Fruit fly (Drosophila melanogaster) whole organism, wandering third instar larva: ENCODE results near the gene KaiR1D.

Experiments used
- Abd-B ChIP-seq: fragments of >200 bp; optimal IDR thresholded peaks from 2 replicates; lab custom pipeline; 2017; ENCODE audit warnings: missing biosample characterization, missing genetic modification characterization
- CG32264 ChIP-seq: fragments of 200-800 bp; sonication (Bioruptor generic); optimal IDR thresholded peaks from 2 replicates; lab custom pipeline; 2016; ENCODE audit warnings: missing biosample characterization, missing genetic modification characterization
- CG9705 ChIP-seq: fragments of 200-800 bp; sonication (Bioruptor generic); optimal IDR thresholded peaks from 2 replicates; lab custom pipeline; 2018; ENCODE audit warnings: missing biosample characterization, mild to moderate bottlenecking, missing genetic modification characterization
- CrebA ChIP-seq: fragments of 200-800 bp; sonication (Bioruptor generic); optimal IDR thresholded peaks from 2 replicates; lab custom pipeline; 2016; ENCODE audit warnings: missing biosample characterization, mild to moderate bottlenecking, missing genetic modification characterization, borderline replicate concordance
- Dfd ChIP-seq: fragments of >200 bp; optimal IDR thresholded peaks from 2 replicates; lab custom pipeline; 2017; ENCODE audit warnings: missing biosample characterization, missing genetic modification characterization
- Dif ChIP-seq: fragments of 200-275, 200-300 bp; sonication (Bioruptor generic); optimal IDR thresholded peaks from 2 replicates; lab custom pipeline; 2018; ENCODE audit warnings: missing biosample characterization, missing genetic modification characterization; ENCODE audit not compliant: partially characterized antibody
- GATAd ChIP-seq: sonication (Bioruptor generic); optimal IDR thresholded peaks from 2 replicates; lab custom pipeline; 2016; ENCODE audit warnings: missing biosample characterization, missing genetic modification characterization
- HLH106 ChIP-seq: fragments of 200-800 bp; optimal IDR thresholded peaks from 3 replicates; lab custom pipeline; 2019; ENCODE audit warnings: missing biosample characterization, mild to moderate bottlenecking, missing genetic modification characterization, moderate library complexity
- Hnf4 ChIP-seq: fragments of 200-800 bp; sonication (Bioruptor generic); optimal IDR thresholded peaks from 2 replicates; lab custom pipeline; 2016; ENCODE audit warnings: missing biosample characterization, mild to moderate bottlenecking, missing genetic modification characterization
- Hr78 ChIP-seq: fragments of >200 bp; optimal IDR thresholded peaks from 2 replicates; lab custom pipeline; 2017; ENCODE audit warnings: missing biosample characterization, missing genetic modification characterization
- Hr83 ChIP-seq: fragments of 200-300 bp; sonication (Bioruptor generic); optimal IDR thresholded peaks from 2 replicates; lab custom pipeline; 2016; ENCODE audit warnings: missing biosample characterization, mild to moderate bottlenecking, missing genetic modification characterization, moderate library complexity; ENCODE audit not compliant: poor library complexity, severe bottlenecking
- Jra ChIP-seq: sonication (Bioruptor generic); optimal IDR thresholded peaks from 2 replicates; lab custom pipeline; 2016; ENCODE audit warnings: missing biosample characterization, missing genetic modification characterization
- Mio ChIP-seq: sonication (Bioruptor generic); optimal IDR thresholded peaks from 2 replicates; lab custom pipeline; 2016; ENCODE audit warnings: missing biosample characterization, missing genetic modification characterization
- Myc ChIP-seq: fragments of >200 bp; optimal IDR thresholded peaks from 2 replicates; lab custom pipeline; 2017
- N ChIP-seq: fragments of >200 bp; optimal IDR thresholded peaks from 2 replicates; lab custom pipeline; 2018; ENCODE audit warnings: missing biosample characterization, missing external identifiers, missing genetic modification characterization
- OdsH ChIP-seq: fragments of 200-800 bp; sonication (Bioruptor generic); optimal IDR thresholded peaks from 2 replicates; lab custom pipeline; 2016; ENCODE audit warnings: missing biosample characterization, mild to moderate bottlenecking, missing genetic modification characterization
- Rel ChIP-seq, 2 experiments: fragments of 200-800 bp; sonication (Bioruptor generic) in 1 of 2; optimal IDR thresholded peaks; 2 replicates in 1 of 2; 3 replicates in 1 of 2; lab custom pipeline; 2016 to 2019; ENCODE audit warnings: mild to moderate bottlenecking in 2 of 2, missing biosample characterization in 2 of 2, missing genetic modification characterization in 2 of 2, moderate library complexity in 1 of 2
- Sp1 ChIP-seq: fragments of 200-800 bp; sonication (Bioruptor generic); optimal IDR thresholded peaks from 3 replicates; lab custom pipeline; 2019; ENCODE audit warnings: missing biosample characterization, mild to moderate bottlenecking, missing genetic modification characterization, moderate library complexity
- Vsx2 ChIP-seq: fragments of 200-300, 225-300 bp; sonication (Bioruptor generic); optimal IDR thresholded peaks from 2 replicates; lab custom pipeline; 2018; ENCODE audit warnings: missing biosample characterization, missing genetic modification characterization; ENCODE audit not compliant: partially characterized antibody
- br ChIP-seq: fragments of 200-800 bp; sonication (Bioruptor generic); optimal IDR thresholded peaks from 2 replicates; lab custom pipeline; 2016; ENCODE audit warnings: missing biosample characterization, missing genetic modification characterization
- brk ChIP-seq: fragments of 200-800 bp; sonication (Bioruptor generic); optimal IDR thresholded peaks from 2 replicates; lab custom pipeline; 2016; ENCODE audit warnings: missing biosample characterization, mild to moderate bottlenecking, missing genetic modification characterization
- dl ChIP-seq, 2 experiments: fragments of 175-275, 200-275 bp in 1 of 2; fragments of 200-275 bp in 1 of 2; sonication (Bioruptor generic); optimal IDR thresholded peaks; lab custom pipeline; 2018; ENCODE audit warnings: mild to moderate bottlenecking in 2 of 2, missing biosample characterization in 2 of 2, missing genetic modification characterization in 2 of 2, moderate library complexity in 2 of 2; ENCODE audit not compliant: partially characterized antibody in 2 of 2, insufficient read depth in 1 of 2
- dmrt93B ChIP-seq: fragments of 200-800 bp; sonication (Bioruptor generic); optimal IDR thresholded peaks from 2 replicates; lab custom pipeline; 2018; ENCODE audit warnings: missing biosample characterization, mild to moderate bottlenecking, missing genetic modification characterization
- dsf ChIP-seq: sonication (Bioruptor generic); optimal IDR thresholded peaks from 2 replicates; lab custom pipeline; 2016; ENCODE audit warnings: missing biosample characterization, missing genetic modification characterization, borderline replicate concordance
- ey ChIP-seq: fragments of 200-800 bp; sonication (Bioruptor generic); optimal IDR thresholded peaks from 2 replicates; lab custom pipeline; 2016; ENCODE audit warnings: missing biosample characterization, missing genetic modification characterization
- foxo ChIP-seq, 2 experiments: fragments of 200-800 bp; sonication (Bioruptor generic); optimal IDR thresholded peaks; 2 replicates in 1 of 2; 3 replicates in 1 of 2; lab custom pipeline; 2016 to 2017; ENCODE audit warnings: missing biosample characterization in 2 of 2, missing genetic modification characterization in 2 of 2
- fru ChIP-seq: fragments of 200-800 bp; sonication (Bioruptor generic); optimal IDR thresholded peaks from 3 replicates; lab custom pipeline; 2016; ENCODE audit warnings: missing biosample characterization, mild to moderate bottlenecking, missing genetic modification characterization
- h ChIP-seq: fragments of 200-800 bp; sonication (Bioruptor generic); optimal IDR thresholded peaks from 3 replicates; lab custom pipeline; 2016; ENCODE audit warnings: missing biosample characterization, mild to moderate bottlenecking, missing genetic modification characterization
- jim ChIP-seq: fragments of 175-275, 200-325 bp; sonication (Bioruptor generic); optimal IDR thresholded peaks from 2 replicates; lab custom pipeline; 2016; ENCODE audit warnings: missing biosample characterization, mild to moderate bottlenecking, missing genetic modification characterization
- lola ChIP-seq: fragments of >200 bp; optimal IDR thresholded peaks from 2 replicates; lab custom pipeline; 2017; ENCODE audit warnings: missing biosample characterization, missing genetic modification characterization
- pan ChIP-seq: fragments of >200 bp; optimal IDR thresholded peaks from 2 replicates; lab custom pipeline; 2017
- psq ChIP-seq: fragments of 200-800 bp; sonication (Bioruptor generic); optimal IDR thresholded peaks from 3 replicates; lab custom pipeline; 2017; ENCODE audit warnings: missing biosample characterization, mild to moderate bottlenecking, missing genetic modification characterization, moderate library complexity
- rgr ChIP-seq: fragments of 200-800 bp; sonication (Bioruptor generic); optimal IDR thresholded peaks from 3 replicates; lab custom pipeline; 2016; ENCODE audit warnings: missing biosample characterization, mild to moderate bottlenecking, missing genetic modification characterization
- sage ChIP-seq: fragments of 200-800 bp; sonication (Bioruptor generic); optimal IDR thresholded peaks from 2 replicates; lab custom pipeline; 2016; ENCODE audit warnings: missing biosample characterization, mild to moderate bottlenecking, missing genetic modification characterization
- sv ChIP-seq: fragments of 200-800 bp; sonication (Bioruptor generic); optimal IDR thresholded peaks from 3 replicates; lab custom pipeline; 2016; ENCODE audit warnings: missing biosample characterization, missing genetic modification characterization
- tai ChIP-seq: sonication (Bioruptor generic); optimal IDR thresholded peaks from 2 replicates; lab custom pipeline; 2016; ENCODE audit warnings: missing biosample characterization, missing genetic modification characterization
- usp ChIP-seq: fragments of >200 bp; optimal IDR thresholded peaks from 2 replicates; lab custom pipeline; 2017; ENCODE audit warnings: missing biosample characterization, missing genetic modification characterization
- woc ChIP-seq: sonication (Bioruptor generic); optimal IDR thresholded peaks from 2 replicates; lab custom pipeline; 2016; ENCODE audit warnings: missing biosample characterization, mild to moderate bottlenecking, missing genetic modification characterization

The KaiR1D gene

dm6 chr3R:20832689-20833524 is 33.1 kb downstream of the KaiR1D start, which contains the start of gene Synd:
Gene Synd, plus strand, starts transcription at chr3R:20832799.
- TF ChIP-seq Dfd (GFP tag; lab: Kevin White, UChicago): peak; percentile 44
- TF ChIP-seq Dif (GFP tag; lab: Kevin White, UChicago): peak; percentile 11
- no peak for TF ChIP-seq pan (lab: Kevin White, UChicago)
- no peak for TF ChIP-seq CG9705
- TF ChIP-seq foxo (GFP tag; optimal IDR thresholded peaks at IDR 0.05; lab: Kevin White, UChicago): peak in 1 of 2 experiments; percentile 55
- no peak for TF ChIP-seq Sp1 (GFP tag; lab: Kevin White, UChicago)
- TF ChIP-seq Abd-B (GFP tag; lab: Kevin White, UChicago): peak; percentile 15
- no peak for TF ChIP-seq dmrt93B
- TF ChIP-seq CrebA (GFP tag; lab: Kevin White, UChicago): no peak
- TF ChIP-seq brk (GFP tag; lab: Kevin White, UChicago): no peak
- no peak for TF ChIP-seq Vsx2 (GFP tag; lab: Kevin White, UChicago)
- TF ChIP-seq h (GFP tag; lab: Kevin White, UChicago): peak; percentile 71
- peak; percentile 46 for TF ChIP-seq fru (GFP tag; lab: Kevin White, UChicago)
- TF ChIP-seq br (GFP tag; lab: Kevin White, UChicago): peak; percentile 30
- no peak for TF ChIP-seq GATAd (GFP tag; lab: Kevin White, UChicago)
- TF ChIP-seq psq (GFP tag; lab: Kevin White, UChicago): no peak
- TF ChIP-seq sv (GFP tag; lab: Kevin White, UChicago): no peak
- TF ChIP-seq Hr83 (GFP tag; lab: Kevin White, UChicago): peak; percentile 50
- TF ChIP-seq Jra (GFP tag; lab: Kevin White, UChicago): no peak
- no peak for TF ChIP-seq dsf
- peak; percentile 44 for TF ChIP-seq ey (GFP tag; lab: Kevin White, UChicago)
- TF ChIP-seq OdsH: peak; percentile 26
- TF ChIP-seq tai (GFP tag; lab: Kevin White, UChicago): peak; percentile 17
- no peak for TF ChIP-seq sage (GFP tag; lab: Kevin White, UChicago)
- no peak for TF ChIP-seq Rel (GFP tag; optimal IDR thresholded peaks at IDR 0.05; lab: Kevin White, UChicago)
- peak; percentile 78 for TF ChIP-seq Rel (tag; optimal IDR thresholded peaks at IDR 0.05; lab: Kevin White, UChicago)
- TF ChIP-seq Hr78 (GFP tag; lab: Kevin White, UChicago): no peak
- no peak for TF ChIP-seq jim (GFP tag; lab: Kevin White, UChicago)
- peak; percentile 2 for TF ChIP-seq woc (GFP tag; lab: Kevin White, UChicago)
- no peak for TF ChIP-seq Myc (lab: Kevin White, UChicago)
- TF ChIP-seq N (GFP tag; lab: Kevin White, UChicago): peak; percentile 57
- TF ChIP-seq rgr (GFP tag; lab: Kevin White, UChicago): peak; percentile 37
- TF ChIP-seq HLH106 (tag; lab: Kevin White, UChicago): no peak
- no peak for TF ChIP-seq Hnf4 (GFP tag; lab: Kevin White, UChicago)
- TF ChIP-seq Mio (GFP tag; lab: Kevin White, UChicago): no peak
- TF ChIP-seq dl (GFP tag; optimal IDR thresholded peaks at IDR 0.05; lab: Kevin White, UChicago; ENCODE audit: insufficient read depth in 1 of 2, partially characterized antibody in 2 of 2): no peak
- TF ChIP-seq CG32264 (GFP tag; lab: Kevin White, UChicago): no peak
- TF ChIP-seq usp (GFP tag; lab: Kevin White, UChicago): no peak
- TF ChIP-seq lola (GFP tag; lab: Kevin White, UChicago): peak; percentile 12

- TF ChIP-seq sage (GFP tag; lab: Kevin White, UChicago) (peak; percentile 2), pan (lab: Kevin White, UChicago) (no peak)
These were observed 35.1 kb downstream of the KaiR1D start, which contains the start of gene CG31223 for dm6 chr3R:20830963-20831362. Gene CG31223, plus strand, starts transcription at chr3R:20831127.
